Worm (Caenorhabditis elegans): Measurements from ENCODE around the gene dnj-1.
"Not testable (repeated sequence)": the region's sequence is repeated elsewhere in the genome, so short reads cannot be mapped to it uniquely, and the experiment has no call there.

The dnj-1 gene

ce11 chrIV:11315688-11316087, 16.9 kb downstream of the dnj-1 start (continued):
- TF ChIP-seq fos-1 (tag; optimal IDR thresholded peaks at IDR 0.05) (no peak), efl-1 (optimal IDR thresholded peaks at IDR 0.05) (no peak), efl-1 (GFP tag; optimal IDR thresholded peaks at IDR 0.05 in 1 of 2) (peak in 1 of 2 experiments; percentile 90), ama-1 (optimal IDR thresholded peaks at IDR 0.05) (no peak), F16B12.6 (tag; optimal IDR thresholded peaks at IDR 0.05) (no peak)

DNA sequence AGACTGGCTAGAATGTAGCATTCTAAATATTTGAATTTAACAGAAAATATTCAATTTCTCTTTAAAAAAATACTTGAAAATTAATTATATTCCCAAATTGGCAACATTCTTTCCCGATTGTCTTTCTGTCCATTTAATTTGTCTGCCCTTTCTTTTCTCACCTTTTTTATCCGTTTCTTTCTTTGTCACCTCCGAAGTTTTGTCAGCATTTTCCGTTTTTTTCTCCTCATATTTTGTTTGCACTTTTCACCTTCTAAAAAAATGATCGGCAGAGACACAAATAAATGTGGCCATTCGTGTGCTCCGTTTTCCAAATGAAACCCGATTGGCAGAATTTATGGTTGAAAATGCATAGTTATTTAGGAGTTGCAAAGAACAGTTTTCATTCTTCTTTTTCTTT, 17.3 kb downstream of the dnj-1 start:
- TF ChIP-seq skn-1 (tag; optimal IDR thresholded peaks at IDR 0.05) (peak; percentile 78), egl-13 (tag; optimal IDR thresholded peaks at IDR 0.05) (no peak), lin-14 (GFP tag; optimal IDR thresholded peaks at IDR 0.05) (peak; percentile 51), nhr-85 (tag) (peak; percentile 31), fos-1 (tag; optimal IDR thresholded peaks at IDR 0.05) (no peak)

ce11 chrIV:11316640-11317039, 17.8 kb downstream of the dnj-1 start:
- peak; percentile 31 for TF ChIP-seq skn-1 (tag; optimal IDR thresholded peaks at IDR 0.05)
- no peak for TF ChIP-seq blmp-1 (tag; optimal IDR thresholded peaks at IDR 0.05)
- no peak for TF ChIP-seq ceh-88 (GFP tag; IDR thresholded peaks at IDR 0.05)
- TF ChIP-seq nhr-85 (tag) = peak; percentile 53

DNA sequence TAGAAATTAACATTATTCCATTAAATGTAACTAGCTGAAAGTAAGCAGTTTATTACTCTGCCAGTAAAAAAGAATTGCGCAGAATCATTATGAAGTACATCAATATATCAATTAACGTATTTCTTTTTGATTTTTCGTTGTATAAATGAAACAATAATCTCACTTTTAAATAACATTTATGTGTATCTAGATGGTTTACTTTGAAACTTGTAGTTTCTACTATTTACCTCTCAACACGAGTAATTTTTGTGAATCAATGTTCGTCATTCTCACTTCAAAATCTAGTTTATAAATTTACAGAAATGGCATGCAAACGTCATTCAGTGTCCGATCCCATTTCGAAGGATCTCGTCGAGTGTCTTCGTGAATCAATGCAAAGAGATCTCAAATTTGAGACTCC, 18.3 kb downstream of the dnj-1 start, which contains the start of gene gspd-1:
TSS of gene gspd-1 (plus strand) at position 301 of the 400 bp plus-strand sequence.
- no peak for TF ChIP-seq efl-1 (optimal IDR thresholded peaks at IDR 0.05)
- no peak for TF ChIP-seq efl-1 (GFP tag; optimal IDR thresholded peaks at IDR 0.05 in 1 of 2)
- TF ChIP-seq ztf-11 (tag; optimal IDR thresholded peaks at IDR 0.05) = no peak
- no peak for TF ChIP-seq ztf-4 (tag; optimal IDR thresholded peaks at IDR 0.05)
- TF ChIP-seq aly-2 (tag; optimal IDR thresholded peaks at IDR 0.05) = no peak
- no peak for TF ChIP-seq nhr-85 (tag)

ce11 chrIV:11319884-11320362, 21.1 kb downstream of the dnj-1 start, which contains the start of gene B0035.18:
Gene B0035.18, plus strand, starts transcription at chrIV:11320312.
- TF ChIP-seq nhr-237 (tag; optimal IDR thresholded peaks at IDR 0.05) (no peak), lsy-2 (tag; optimal IDR thresholded peaks at IDR 0.05) (peak in 1 of 2 experiments; percentile 40)

ce11 chrIV:11320500-11320899, 21.7 kb downstream of the dnj-1 start, which contains the start of gene edg-1:
Gene edg-1, plus strand, starts transcription at chrIV:11320800.
- TF ChIP-seq nhr-19 (GFP tag; conservative IDR thresholded peaks at IDR 0.05) (no peak), unc-62 (GFP tag; optimal IDR thresholded peaks at IDR 0.05) (no peak), elt-2 (tag; optimal IDR thresholded peaks at IDR 0.05) (no peak), ceh-63 (GFP tag; optimal IDR thresholded peaks at IDR 0.05) (no peak), fkh-10 (GFP tag; optimal IDR thresholded peaks at IDR 0.05) (no peak), unc-86 (tag; optimal IDR thresholded peaks at IDR 0.05) (no peak), pax-3 (tag; optimal IDR thresholded peaks at IDR 0.05) (no peak), nhr-76 (tag; optimal IDR thresholded peaks at IDR 0.05) (no peak), unc-130 (tag; optimal IDR thresholded peaks at IDR 0.05) (no peak), skn-1 (tag; optimal IDR thresholded peaks at IDR 0.05) (no peak)

ce11 chrIV:11323666-11324065, 24.8 kb downstream of the dnj-1 start:
- TF ChIP-seq ztf-11 (tag; optimal IDR thresholded peaks at IDR 0.05) = no peak
- no peak for TF ChIP-seq nhr-71 (tag; optimal IDR thresholded peaks at IDR 0.05)
- no peak for TF ChIP-seq lir-3 (tag; optimal IDR thresholded peaks at IDR 0.05; ENCODE audit: poor library complexity)
- no peak for TF ChIP-seq grh-1 (GFP tag; IDR thresholded peaks at IDR 0.05)
- TF ChIP-seq mab-9 (GFP tag; IDR thresholded peaks at IDR 0.05) = no peak

- not testable (repeated sequence) for TF ChIP-seq ets-5 (GFP tag; IDR thresholded peaks at IDR 0.05); mab-9 (GFP tag; IDR thresholded peaks at IDR 0.05); sup-37 (GFP tag; optimal IDR thresholded peaks at IDR 0.05)
Observed at ce11 chrIV:11324741-11325140, 25.9 kb downstream of the dnj-1 start, which contains the start of gene his-48. Gene his-48, plus strand, starts transcription at chrIV:11324745.
